Fruit fly (Drosophila melanogaster) whole organism, embryonic: ENCODE results near the gene LManV.

Experiments used
- B-H1 ChIP-seq: fragments of 200-800 bp; sonication (Bioruptor generic); IDR thresholded peaks from 3 replicates; pipeline ENCODE4 v1.3.6; 2022; ENCODE audit warnings: missing biosample characterization, missing genetic modification characterization
- CG10543 ChIP-seq: fragments of 200-800 bp; sonication (Bioruptor generic); optimal IDR thresholded peaks from 3 replicates; lab custom pipeline; 2017; ENCODE audit warnings: missing biosample characterization, mild to moderate bottlenecking, missing genetic modification characterization, moderate library complexity
- CG11560 ChIP-seq: fragments of 200-800 bp; sonication (Bioruptor generic); IDR thresholded peaks from 3 replicates; pipeline ENCODE4 v1.3.6; 2022; ENCODE audit warnings: missing biosample characterization, missing genetic modification characterization
- CG11696 ChIP-seq: fragments of 200-800 bp; sonication (Bioruptor generic); IDR thresholded peaks from 2 replicates; pipeline ENCODE4 v1.3.6; 2022; ENCODE audit warnings: missing biosample characterization, missing genetic modification characterization
- CG1233 ChIP-seq: fragments of 200-800 bp; sonication (Bioruptor generic); optimal IDR thresholded peaks from 4 replicates; lab custom pipeline; 2018; ENCODE audit warnings: missing biosample characterization, mild to moderate bottlenecking, missing genetic modification characterization
- CG1603 ChIP-seq: fragments of 200-800 bp; sonication (Bioruptor generic); optimal IDR thresholded peaks from 2 replicates; lab custom pipeline; 2019; ENCODE audit warnings: missing biosample characterization, mild to moderate bottlenecking, missing genetic modification characterization, moderate library complexity
- CG17612 ChIP-seq: fragments of 200-800 bp; sonication (Bioruptor generic); IDR thresholded peaks from 2 replicates; pipeline ENCODE4 v1.3.6; 2022; ENCODE audit warnings: missing biosample characterization, missing genetic modification characterization
- CG18011 ChIP-seq: fragments of 200-800 bp; sonication (Bioruptor generic); optimal IDR thresholded peaks from 2 replicates; lab custom pipeline; 2017; ENCODE audit warnings: missing biosample characterization, missing genetic modification characterization, mild to moderate bottlenecking, moderate library complexity, missing genotype
- CG30403 ChIP-seq: fragments of 200-800 bp; sonication (Bioruptor generic); optimal IDR thresholded peaks from 3 replicates; lab custom pipeline; 2016; ENCODE audit warnings: missing biosample characterization, missing genetic modification characterization
- CG3995 ChIP-seq: fragments of 200-800 bp; sonication (Bioruptor generic); optimal IDR thresholded peaks from 3 replicates; lab custom pipeline; 2016; ENCODE audit warnings: missing biosample characterization, missing genetic modification characterization
- CG42726 ChIP-seq: fragments of 200-800 bp; sonication (Bioruptor generic); IDR thresholded peaks from 2 replicates; pipeline ENCODE4 v1.3.6; 2022; ENCODE audit warnings: missing biosample characterization, missing genetic modification characterization; ENCODE audit not compliant: partially characterized antibody
- CG4360 ChIP-seq: fragments of 200-800 bp; sonication (Bioruptor generic); IDR thresholded peaks from 2 replicates; pipeline ENCODE4 v1.3.6; 2022; ENCODE audit warnings: missing biosample characterization, missing genetic modification characterization
- CG6791 ChIP-seq: fragments of 200-800 bp; sonication (Bioruptor generic); IDR thresholded peaks from 3 replicates; pipeline ENCODE4 v1.3.6; 2022; ENCODE audit warnings: missing biosample characterization, missing genetic modification characterization; ENCODE audit not compliant: partially characterized antibody
- CG7786 ChIP-seq: fragments of 200-800 bp; sonication (Bioruptor generic); optimal IDR thresholded peaks from 2 replicates; lab custom pipeline; 2016; ENCODE audit warnings: missing biosample characterization, missing genetic modification characterization
- CG7987 ChIP-seq: fragments of 200-800 bp; sonication (Bioruptor generic); optimal IDR thresholded peaks from 2 replicates; lab custom pipeline; 2018; ENCODE audit warnings: missing biosample characterization, mild to moderate bottlenecking, missing genetic modification characterization, moderate library complexity
- CG8359 ChIP-seq: fragments of 200-800 bp; sonication (Bioruptor generic); optimal IDR thresholded peaks from 2 replicates; lab custom pipeline; 2017; ENCODE audit warnings: missing biosample characterization, mild to moderate bottlenecking, missing genetic modification characterization, borderline replicate concordance
- CG9727 ChIP-seq: fragments of 200-800 bp; sonication (Bioruptor generic); optimal IDR thresholded peaks from 3 replicates; lab custom pipeline; 2017; ENCODE audit warnings: missing biosample characterization, mild to moderate bottlenecking, missing genetic modification characterization
- CG9817 ChIP-seq: fragments of 200-800 bp; sonication (Bioruptor generic); optimal IDR thresholded peaks from 2 replicates; lab custom pipeline; 2018; ENCODE audit warnings: missing biosample characterization, mild to moderate bottlenecking, missing genetic modification characterization, moderate library complexity
- D19A ChIP-seq: fragments of 200-800 bp; optimal IDR thresholded peaks from 3 replicates; lab custom pipeline; 2019; ENCODE audit warnings: missing biosample characterization, mild to moderate bottlenecking, missing genetic modification characterization, moderate library complexity
- D19B ChIP-seq: fragments of 200-800 bp; sonication (Bioruptor generic); optimal IDR thresholded peaks from 2 replicates; lab custom pipeline; 2017; ENCODE audit warnings: missing biosample characterization, mild to moderate bottlenecking, missing genetic modification characterization
- Dad ChIP-seq: fragments of 200-800 bp; sonication (Bioruptor generic); optimal IDR thresholded peaks from 3 replicates; lab custom pipeline; 2016; ENCODE audit warnings: missing biosample characterization, missing genetic modification characterization
- E2f1 ChIP-seq: fragments of 200-800 bp; sonication (Bioruptor generic); IDR thresholded peaks from 2 replicates; pipeline ENCODE4 v1.3.6; 2022; ENCODE audit warnings: missing biosample characterization, missing genetic modification characterization
- HHEX ChIP-seq: fragments of 200-800 bp; sonication (Bioruptor generic); optimal IDR thresholded peaks from 3 replicates; lab custom pipeline; 2017; ENCODE audit warnings: missing biosample characterization, mild to moderate bottlenecking, missing genetic modification characterization, missing genetic modification reagents
- NC2α ChIP-seq: fragments of 200-800 bp; sonication (Bioruptor generic); optimal IDR thresholded peaks from 2 replicates; lab custom pipeline; 2016; ENCODE audit warnings: missing biosample characterization, missing genetic modification characterization
- Optix ChIP-seq: fragments of 200-800 bp; sonication (Bioruptor generic); IDR thresholded peaks from 3 replicates; pipeline ENCODE4 v1.3.6; 2022; ENCODE audit warnings: missing biosample characterization, missing genetic modification characterization
- PHDP ChIP-seq: fragments of 200-800 bp; sonication (Bioruptor generic); optimal IDR thresholded peaks from 3 replicates; lab custom pipeline; 2018; ENCODE audit warnings: missing biosample characterization, mild to moderate bottlenecking, missing genetic modification characterization, moderate library complexity
- Pdp1 ChIP-seq, 2 experiments: fragments of 200-800 bp; sonication (Bioruptor generic); optimal IDR thresholded peaks; 3 replicates each; lab custom pipeline; 2016; ENCODE audit warnings: missing biosample characterization in 2 of 2, missing genetic modification characterization in 2 of 2, mild to moderate bottlenecking in 1 of 2, moderate library complexity in 1 of 2
- Rfx ChIP-seq: fragments of 200-800 bp; sonication (Bioruptor generic); IDR thresholded peaks from 2 replicates; pipeline ENCODE4 v1.3.6; 2022; ENCODE audit warnings: missing biosample characterization, missing genetic modification characterization
- Sox100B ChIP-seq: fragments of 200-800 bp; sonication (Bioruptor generic); optimal IDR thresholded peaks from 3 replicates; lab custom pipeline; 2018; ENCODE audit warnings: missing biosample characterization, mild to moderate bottlenecking, missing genetic modification characterization
- Trl ChIP-seq, 3 experiments: fragments of >200 bp in 2 of 3; fragments of 200-800 bp in 1 of 3; sonication (Bioruptor generic) in 1 of 3; optimal IDR thresholded peaks; 2 replicates in 1 of 3; 3 replicates in 2 of 3; lab custom pipeline; 2016 to 2017; ENCODE audit warnings: missing biosample characterization in 1 of 3, missing genetic modification characterization in 1 of 3
- Vsx1 ChIP-seq: fragments of 200-800 bp; sonication (Bioruptor generic); optimal IDR thresholded peaks from 2 replicates; lab custom pipeline; 2017; ENCODE audit warnings: missing biosample characterization, mild to moderate bottlenecking, missing genetic modification characterization, missing genetic modification reagents
- az2 ChIP-seq: fragments of 200-800 bp; sonication (Bioruptor generic); optimal IDR thresholded peaks from 3 replicates; lab custom pipeline; 2016; ENCODE audit warnings: missing biosample characterization, missing genetic modification characterization
- bcd ChIP-seq: fragments of 200-800 bp; sonication (Bioruptor generic); optimal IDR thresholded peaks from 2 replicates; lab custom pipeline; 2017; ENCODE audit warnings: missing biosample characterization, mild to moderate bottlenecking, missing genetic modification characterization
- crc ChIP-seq: fragments of 200-800 bp; sonication (Bioruptor generic); optimal IDR thresholded peaks from 2 replicates; lab custom pipeline; 2016; ENCODE audit warnings: missing biosample characterization, missing genetic modification characterization
- crp ChIP-seq, 2 experiments: fragments of 200-800 bp; sonication (Bioruptor generic); optimal IDR thresholded peaks; 2 replicates in 1 of 2; 3 replicates in 1 of 2; lab custom pipeline; 2017; ENCODE audit warnings: missing biosample characterization in 2 of 2, missing genetic modification characterization in 2 of 2, mild to moderate bottlenecking in 1 of 2, moderate library complexity in 1 of 2
- dmrt99B ChIP-seq: fragments of 200-800 bp; sonication (Bioruptor generic); optimal IDR thresholded peaks from 2 replicates; lab custom pipeline; 2018; ENCODE audit warnings: missing biosample characterization, mild to moderate bottlenecking, missing genetic modification characterization, moderate library complexity
- dpn ChIP-seq, 2 experiments: fragments of 200-800 bp; sonication (Bioruptor generic); optimal IDR thresholded peaks; 3 replicates each; lab custom pipeline; 2016; ENCODE audit warnings: missing biosample characterization in 2 of 2, missing genetic modification characterization in 2 of 2
- en ChIP-seq: fragments of 200-800 bp; sonication (Bioruptor generic); optimal IDR thresholded peaks from 2 replicates; lab custom pipeline; 2016; ENCODE audit warnings: missing biosample characterization, missing genetic modification characterization
- ewg ChIP-seq: fragments of 200-800 bp; sonication (Bioruptor generic); optimal IDR thresholded peaks from 3 replicates; lab custom pipeline; 2017; ENCODE audit warnings: mild to moderate bottlenecking, missing biosample characterization, missing genetic modification reagents, missing genetic modification characterization
- hth ChIP-seq: fragments of >200 bp; optimal IDR thresholded peaks from 2 replicates; lab custom pipeline; 2017; ENCODE audit warnings: inconsistent platforms
- jing ChIP-seq: fragments of 200-800 bp; sonication (Bioruptor generic); optimal IDR thresholded peaks from 2 replicates; lab custom pipeline; 2018; ENCODE audit warnings: missing biosample characterization, mild to moderate bottlenecking, missing genetic modification characterization
- luna ChIP-seq: fragments of 200-800 bp; sonication (Bioruptor generic); optimal IDR thresholded peaks from 2 replicates; lab custom pipeline; 2016; ENCODE audit warnings: missing biosample characterization, missing genetic modification characterization
- oc ChIP-seq: fragments of 200-800 bp; sonication (Bioruptor generic); optimal IDR thresholded peaks from 2 replicates; lab custom pipeline; 2018; ENCODE audit warnings: missing biosample characterization, mild to moderate bottlenecking, missing genetic modification characterization, moderate library complexity
- org-1 ChIP-seq: fragments of 200-800 bp; sonication (Bioruptor generic); optimal IDR thresholded peaks from 2 replicates; lab custom pipeline; 2017; ENCODE audit warnings: missing biosample characterization, missing genetic modification characterization
- pho ChIP-seq: fragments of 200-800 bp; sonication (Bioruptor generic); optimal IDR thresholded peaks from 2 replicates; lab custom pipeline; 2016; ENCODE audit warnings: missing biosample characterization, missing genetic modification characterization
- sim ChIP-seq: fragments of 200-800 bp; sonication (Bioruptor generic); IDR thresholded peaks from 2 replicates; pipeline ENCODE4 v1.3.6; 2022; ENCODE audit warnings: missing biosample characterization, missing genetic modification characterization
- sisA ChIP-seq: fragments of 200-800 bp; sonication (Bioruptor generic); IDR thresholded peaks from 2 replicates; pipeline ENCODE4 v1.3.6; 2022; ENCODE audit warnings: missing biosample characterization, missing genetic modification characterization
- slou ChIP-seq: fragments of 200-800 bp; sonication (Bioruptor generic); optimal IDR thresholded peaks from 3 replicates; lab custom pipeline; 2016; ENCODE audit warnings: missing biosample characterization, missing genetic modification characterization
- twi ChIP-seq: fragments of 200-800 bp; optimal IDR thresholded peaks from 2 replicates; lab custom pipeline; 2019; ENCODE audit warnings: missing biosample characterization, mild to moderate bottlenecking, missing genetic modification characterization, moderate library complexity
- zf30C ChIP-seq: fragments of 200-800 bp; sonication (Bioruptor generic); optimal IDR thresholded peaks from 3 replicates; lab custom pipeline; 2018; ENCODE audit warnings: missing biosample characterization, mild to moderate bottlenecking, missing genetic modification characterization
- zfh1 ChIP-seq: fragments of 200-800 bp; sonication (Bioruptor generic); IDR thresholded peaks from 3 replicates; pipeline ENCODE4 v1.3.6; 2022; ENCODE audit warnings: missing biosample characterization, missing genetic modification characterization

Gene LManV

dm6 chr2L:8732702-8733101 is 43.4 kb downstream of the LManV start (continued):
- TF ChIP-seq dpn (GFP tag; optimal IDR thresholded peaks at IDR 0.05; lab: Kevin White, UChicago): peak; percentile 20 to 35
- TF ChIP-seq crp (GFP tag; optimal IDR thresholded peaks at IDR 0.05; lab: Kevin White, UChicago): no peak
- no peak for TF ChIP-seq Trl (optimal IDR thresholded peaks at IDR 0.05; lab: Kevin White, UChicago)
- TF ChIP-seq Trl (GFP tag; optimal IDR thresholded peaks at IDR 0.05; lab: Kevin White, UChicago): no peak
- TF ChIP-seq sim (GFP tag; lab: Robert Waterston, UW): no peak
- peak; percentile 7 for TF ChIP-seq bcd
- TF ChIP-seq oc: no peak
- TF ChIP-seq D19A (tag; lab: Kevin White, UChicago): peak; percentile 23
- no peak for TF ChIP-seq CG8359 (GFP tag; lab: Kevin White, UChicago)
- TF ChIP-seq CG11560 (tag; lab: Robert Waterston, UW): no peak
- TF ChIP-seq luna (GFP tag; lab: Kevin White, UChicago): no peak
- TF ChIP-seq CG18011: no peak
- no peak for TF ChIP-seq CG9817 (tag; lab: Kevin White, UChicago)
- no peak for TF ChIP-seq jing (GFP tag; lab: Kevin White, UChicago)
- no peak for TF ChIP-seq zf30C (GFP tag; lab: Kevin White, UChicago)
- TF ChIP-seq CG30403 (GFP tag; lab: Kevin White, UChicago): peak; percentile 32
- TF ChIP-seq Vsx1: no peak
- TF ChIP-seq CG42726: no peak
- TF ChIP-seq CG6791 (GFP tag; lab: Robert Waterston, UW): no peak
- no peak for TF ChIP-seq CG10543 (GFP tag; lab: Kevin White, UChicago)
- TF ChIP-seq B-H1 (GFP tag; lab: Robert Waterston, UW): 0 out of 3 replicates have a peak, but pooled peaks have one; percentile 19
- no peak for TF ChIP-seq hth (lab: Kevin White, UChicago)
- no peak for TF ChIP-seq CG11696 (GFP tag; lab: Robert Waterston, UW)
- TF ChIP-seq CG7786 (GFP tag; lab: Kevin White, UChicago): no peak
- 0 out of 2 replicates have a peak, but pooled peaks have one; percentile 22 for TF ChIP-seq E2f1 (GFP tag; lab: Robert Waterston, UW)
- TF ChIP-seq pho (GFP tag; lab: Kevin White, UChicago): no peak
- TF ChIP-seq D19B (GFP tag; lab: Kevin White, UChicago): peak; percentile 74
- peak; percentile 41; the same call in 1 of the 2 replicates for TF ChIP-seq Rfx (GFP tag; lab: Robert Waterston, UW)
- no peak for TF ChIP-seq HHEX
- no peak for TF ChIP-seq CG7987 (GFP tag; lab: Kevin White, UChicago)
- TF ChIP-seq CG1233 (GFP tag; lab: Kevin White, UChicago): no peak
- TF ChIP-seq CG3995 (GFP tag; lab: Kevin White, UChicago): no peak
- peak; percentile 68 for TF ChIP-seq dmrt99B (tag; lab: Kevin White, UChicago)
- no peak for TF ChIP-seq slou
- TF ChIP-seq PHDP (tag; lab: Kevin White, UChicago): no peak
- no peak for TF ChIP-seq Dad
- no peak for TF ChIP-seq Optix
- TF ChIP-seq twi (tag; lab: Kevin White, UChicago): no peak
- TF ChIP-seq CG4360 (GFP tag; lab: Robert Waterston, UW): no peak
- no peak for TF ChIP-seq org-1 (GFP tag; lab: Kevin White, UChicago)
- TF ChIP-seq en: no peak
- no peak for TF ChIP-seq ewg (GFP tag; lab: Kevin White, UChicago)
- no peak for TF ChIP-seq NC2α (GFP tag; lab: Kevin White, UChicago)
- no peak for TF ChIP-seq crc
- TF ChIP-seq CG1603: peak; percentile 33
- TF ChIP-seq zfh1 (GFP tag; lab: Robert Waterston, UW): peak; percentile 50; the same call in 1 of the 3 replicates
- TF ChIP-seq CG9727 (GFP tag; lab: Kevin White, UChicago): no peak
- TF ChIP-seq Pdp1 (GFP tag; optimal IDR thresholded peaks at IDR 0.05; lab: Kevin White, UChicago): no peak
- TF ChIP-seq sisA (GFP tag; lab: Robert Waterston, UW): peak; percentile 53
- no peak for TF ChIP-seq CG17612
- TF ChIP-seq Sox100B (GFP tag; lab: Kevin White, UChicago): peak; percentile 8
- TF ChIP-seq az2 (GFP tag; lab: Kevin White, UChicago): peak; percentile 1
